Fruit fly (Drosophila melanogaster): Measurements from ENCODE around the gene f.

The f gene

dm6 chrX:17293385-17293784, 60.6 kb downstream of the f start (continued):
- TF ChIP-seq gem (tag; optimal IDR thresholded peaks at IDR 0.05) (peak; percentile 68), CG4617 (GFP tag; optimal IDR thresholded peaks at IDR 0.05; ENCODE audit: borderline replicate concordance) (no peak), CG12104 (GFP tag; optimal IDR thresholded peaks at IDR 0.05) (peak; percentile 10), Usf (GFP tag; optimal IDR thresholded peaks at IDR 0.05) (no peak), CG10267 (tag; optimal IDR thresholded peaks at IDR 0.05) (peak; percentile 52), sug (tag; optimal IDR thresholded peaks at IDR 0.05) (no peak), CG32772 (GFP tag; IDR thresholded peaks at IDR 0.05) (0 out of 2 replicates have a peak, but pooled peaks have one; percentile 30), CG11695 (GFP tag; IDR thresholded peaks at IDR 0.05) (peak; percentile 58; the same call in 2 of the 3 replicates), yki (optimal IDR thresholded peaks at IDR 0.05) (no peak), Ets65A (GFP tag) (peak; percentile 85), TFAM (GFP tag; optimal IDR thresholded peaks at IDR 0.05) (no peak), sens (GFP tag) (peak; percentile 41), Lim3 (GFP tag; IDR thresholded peaks at IDR 0.05) (no peak), cas (GFP tag; IDR thresholded peaks at IDR 0.05) (no peak), ara (GFP tag; IDR thresholded peaks at IDR 0.05) (no peak), tup (GFP tag; optimal IDR thresholded peaks at IDR 0.05) (no peak), kay (GFP tag; optimal IDR thresholded peaks at IDR 0.05) (no peak), lmd (GFP tag; IDR thresholded peaks at IDR 0.05) (peak; percentile 60; the same call in 1 of the 2 replicates), CG18619 (GFP tag; optimal IDR thresholded peaks at IDR 0.05) (no peak), Fer3 (tag; optimal IDR thresholded peaks at IDR 0.05) (peak; percentile 60), CG11093 (GFP tag; IDR thresholded peaks at IDR 0.05) (no peak), NK7.1 (GFP tag; optimal IDR thresholded peaks at IDR 0.05) (no peak), mam (GFP tag; optimal IDR thresholded peaks at IDR 0.05) (no peak), PHDP (tag; optimal IDR thresholded peaks at IDR 0.05) (peak; percentile 57), ab (GFP tag; optimal IDR thresholded peaks at IDR 0.05) (no peak), CG17328 (GFP tag; IDR thresholded peaks at IDR 0.05) (0 out of 2 replicates have a peak, but pooled peaks have one; percentile 57), lov (optimal IDR thresholded peaks at IDR 0.05) (no peak), lov (GFP tag; IDR thresholded peaks at IDR 0.05) (no peak), CG5953 (GFP tag; IDR thresholded peaks at IDR 0.05) (0 out of 2 replicates have a peak, but pooled peaks have one; percentile 26), CG31365 (tag; optimal IDR thresholded peaks at IDR 0.05) (no peak), CG13296 (GFP tag; optimal IDR thresholded peaks at IDR 0.05) (peak; percentile 52), CG2199 (GFP tag; IDR thresholded peaks at IDR 0.05) (no peak), fu2 (GFP tag; optimal IDR thresholded peaks at IDR 0.05) (no peak), ham (GFP tag; IDR thresholded peaks at IDR 0.05) (no peak), knrl (GFP tag; IDR thresholded peaks at IDR 0.05; ENCODE audit: partially characterized antibody) (no peak), ap (GFP tag; IDR thresholded peaks at IDR 0.05) (peak; percentile 39; the same call in 1 of the 2 replicates), CG3065 (GFP tag; optimal IDR thresholded peaks at IDR 0.05) (no peak), sd (tag; optimal IDR thresholded peaks at IDR 0.05) (no peak), CG7928 (GFP tag; optimal IDR thresholded peaks at IDR 0.05) (peak; percentile 0), CG4854 (GFP tag; optimal IDR thresholded peaks at IDR 0.05) (no peak), CG10543 (GFP tag; optimal IDR thresholded peaks at IDR 0.05) (no peak), zen2 (GFP tag; IDR thresholded peaks at IDR 0.05; ENCODE audit: partially characterized antibody) (no peak), dati (GFP tag; IDR thresholded peaks at IDR 0.05) (no peak), insv (GFP tag; optimal IDR thresholded peaks at IDR 0.05) (no peak), hb (GFP tag; IDR thresholded peaks at IDR 0.05; ENCODE audit: partially characterized antibody) (no peak)

Measured in whole organism, embryonic.